Worm (Caenorhabditis elegans) whole organism, L2 larva: Measurements from ENCODE around the gene rpt-1.
A peak's percentile ranks its signal among the peaks of the same experiment; 100 is the strongest.

Experiments used
- F13H6.1 ChIP-seq: sonication (generic microtip); optimal IDR thresholded peaks from 2 replicates; lab custom pipeline; 2016; ENCODE audit warnings: missing genetic modification characterization, missing compliant biosample characterization
- R02D3.7 ChIP-seq: fragments of 150-350 bp; optimal IDR thresholded peaks from 2 replicates; lab custom pipeline; 2014; ENCODE audit warnings: missing biosample characterization, missing genetic modification characterization
- Y55F3AM.14 ChIP-seq: fragments of 200-800 bp; sonication (Bioruptor generic); optimal IDR thresholded peaks from 2 replicates; lab custom pipeline; 2018; ENCODE audit warnings: mild to moderate bottlenecking, missing genetic modification characterization, missing compliant biosample characterization
- alr-1 ChIP-seq: fragments of 150-350 bp; optimal IDR thresholded peaks from 2 replicates; lab custom pipeline; 2014; ENCODE audit warnings: missing biosample characterization, missing genetic modification characterization
- ceh-16 ChIP-seq: fragments of 150-350 bp; optimal IDR thresholded peaks from 2 replicates; lab custom pipeline; 2014; ENCODE audit warnings: missing biosample characterization, missing genetic modification characterization
- crh-2 ChIP-seq: sonication (generic microtip); optimal IDR thresholded peaks from 2 replicates; lab custom pipeline; 2017; ENCODE audit warnings: missing biosample characterization, missing genetic modification characterization
- egl-27 ChIP-seq: sonication (generic microtip); optimal IDR thresholded peaks from 3 replicates; lab custom pipeline; 2017; ENCODE audit warnings: missing biosample characterization, missing genetic modification reagents, missing genetic modification characterization
- elt-1 ChIP-seq: fragments of 150-350 bp; optimal IDR thresholded peaks from 2 replicates; lab custom pipeline; 2014; ENCODE audit warnings: missing biosample characterization, missing genetic modification characterization
- elt-3 ChIP-seq: sonication (generic microtip); optimal IDR thresholded peaks from 2 replicates; lab custom pipeline; 2017; ENCODE audit warnings: missing biosample characterization, missing genetic modification characterization
- fos-1 ChIP-seq: fragments of 150-350 bp; optimal IDR thresholded peaks from 2 replicates; lab custom pipeline; 2014; ENCODE audit warnings: missing biosample characterization, missing genetic modification characterization
- gmeb-1 ChIP-seq: fragments of 150-350 bp; optimal IDR thresholded peaks from 2 replicates; lab custom pipeline; 2014; ENCODE audit warnings: missing biosample characterization, missing genetic modification characterization
- lin-11 ChIP-seq: fragments of 150-350 bp; sonication (generic microtip); optimal IDR thresholded peaks from 2 replicates; lab custom pipeline; 2014; ENCODE audit warnings: missing biosample characterization, missing genetic modification characterization, inconsistent platforms, mixed read lengths
- lin-13 ChIP-seq: fragments of 150-350 bp; optimal IDR thresholded peaks from 2 replicates; lab custom pipeline; 2014; ENCODE audit warnings: missing biosample characterization, missing genetic modification reagents, missing genetic modification characterization
- mab-5 ChIP-seq: fragments of 150-350 bp; optimal IDR thresholded peaks from 2 replicates; lab custom pipeline; 2014; ENCODE audit warnings: missing biosample characterization, missing genetic modification characterization
- mbf-1 ChIP-seq: sonication (generic microtip); optimal IDR thresholded peaks from 2 replicates; lab custom pipeline; 2017; ENCODE audit warnings: missing biosample characterization, missing genetic modification characterization
- mdl-1 ChIP-seq, 2 experiments: fragments of 150-350 bp in 1 of 2; sonication (generic microtip) in 1 of 2; optimal IDR thresholded peaks; 2 replicates each; lab custom pipeline; 2017; ENCODE audit warnings: missing biosample characterization in 2 of 2, missing genetic modification characterization in 2 of 2
- nhr-10 ChIP-seq: sonication (generic microtip); optimal IDR thresholded peaks from 2 replicates; lab custom pipeline; 2017; ENCODE audit warnings: missing biosample characterization, missing genetic modification characterization
- nhr-11 ChIP-seq: fragments of 150-350 bp; optimal IDR thresholded peaks from 2 replicates; lab custom pipeline; 2014; ENCODE audit warnings: missing biosample characterization, missing genetic modification characterization
- nhr-21 ChIP-seq: fragments of 150-350 bp; optimal IDR thresholded peaks from 2 replicates; lab custom pipeline; 2014; ENCODE audit warnings: missing biosample characterization, missing genetic modification characterization
- nhr-23 ChIP-seq: fragments of 150-350 bp; optimal IDR thresholded peaks from 2 replicates; lab custom pipeline; 2014; ENCODE audit warnings: missing biosample characterization, missing genetic modification reagents, missing genetic modification characterization
- nhr-25 ChIP-seq: fragments of 150-350 bp; sonication (generic microtip); optimal IDR thresholded peaks from 3 replicates; lab custom pipeline; 2014; ENCODE audit warnings: missing biosample characterization, missing genetic modification characterization
- peb-1 ChIP-seq: fragments of 150-350 bp; optimal IDR thresholded peaks from 2 replicates; lab custom pipeline; 2014; ENCODE audit warnings: missing biosample characterization, missing genetic modification characterization
- sem-4 ChIP-seq: fragments of 150-350 bp; optimal IDR thresholded peaks from 2 replicates; lab custom pipeline; 2014; ENCODE audit warnings: missing biosample characterization, missing genetic modification reagents, missing genetic modification characterization
- skn-1 ChIP-seq: sonication (generic microtip); optimal IDR thresholded peaks from 2 replicates; lab custom pipeline; 2017; ENCODE audit warnings: missing biosample characterization, missing genetic modification characterization
- sma-9 ChIP-seq, 2 experiments: fragments of 150-350 bp in 1 of 2; sonication (generic microtip) in 1 of 2; optimal IDR thresholded peaks; 2 replicates each; lab custom pipeline; 2014 to 2016; ENCODE audit warnings: missing genetic modification characterization in 2 of 2, mild to moderate bottlenecking in 1 of 2, missing biosample characterization in 1 of 2, missing compliant biosample characterization in 1 of 2, missing genetic modification reagents in 1 of 2, moderate library complexity in 1 of 2
- unc-55 ChIP-seq: fragments of 150-350 bp; sonication (generic microtip); optimal IDR thresholded peaks from 3 replicates; lab custom pipeline; 2014; ENCODE audit warnings: missing biosample characterization, missing genetic modification reagents, missing genetic modification characterization
- unc-62 ChIP-seq: fragments of 150-350 bp; optimal IDR thresholded peaks from 2 replicates; lab custom pipeline; 2014; ENCODE audit warnings: missing biosample characterization, missing genetic modification reagents, missing genetic modification characterization
- zag-1 ChIP-seq: fragments of 150-350 bp; optimal IDR thresholded peaks from 2 replicates; lab custom pipeline; 2014; ENCODE audit warnings: missing biosample characterization, missing genetic modification characterization
- ztf-1 ChIP-seq: fragments of 200-800 bp; sonication (Bioruptor generic); conservative IDR thresholded peaks from 2 replicates; pipeline ENCODE4 v1.3.6; 2022; ENCODE audit warnings: missing genetic modification characterization, missing compliant biosample characterization
- ztf-11 ChIP-seq: sonication (generic microtip); optimal IDR thresholded peaks from 2 replicates; lab custom pipeline; 2017; ENCODE audit warnings: missing biosample characterization, missing genetic modification characterization

The rpt-1 gene

DNA sequence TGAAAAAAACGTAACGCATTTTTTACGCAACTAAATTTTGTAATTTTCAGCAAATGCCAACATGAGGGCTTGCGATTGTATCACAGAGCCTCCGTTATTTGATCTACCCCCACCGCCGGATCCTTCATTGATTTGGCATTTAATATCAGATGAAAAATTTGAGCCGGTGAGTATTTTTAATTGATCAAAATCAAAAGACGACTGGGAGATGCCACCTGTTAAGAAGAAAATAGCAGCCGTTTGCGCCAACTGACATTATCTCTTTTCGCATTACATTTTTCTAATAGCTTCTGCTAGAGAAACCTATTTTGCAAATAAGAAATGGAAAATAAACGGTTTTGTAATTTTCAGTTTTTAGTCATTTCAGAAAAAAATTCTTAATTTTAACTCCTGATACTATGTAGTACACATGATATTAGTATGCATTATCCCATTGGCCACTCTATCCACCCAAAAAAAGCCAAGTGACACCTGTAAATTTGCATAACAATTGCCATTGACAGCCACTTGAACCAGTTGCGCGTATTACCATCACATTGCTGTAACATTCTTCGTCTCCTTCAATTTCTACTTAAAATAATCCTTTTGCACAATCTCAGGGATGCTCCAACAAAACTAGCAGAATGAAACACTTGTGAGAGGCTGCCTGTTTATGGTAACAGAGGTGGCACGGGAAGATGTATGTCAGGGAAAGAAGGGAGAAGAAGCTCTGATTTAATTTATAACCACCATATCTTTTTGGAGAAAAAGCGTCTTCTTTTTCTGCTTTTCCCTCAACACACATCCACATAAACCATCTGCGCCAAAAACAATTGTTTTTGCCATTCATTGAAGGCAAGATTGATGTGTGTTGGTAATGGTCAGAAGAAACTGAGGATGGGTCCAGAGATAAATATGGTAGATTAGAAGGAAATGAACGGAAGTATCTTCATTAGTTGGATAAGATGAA lies 23.6 kb downstream of the rpt-1 start, which contains the start of gene F58H1.5:
TSS of gene F58H1.5 (plus strand) at position 51 of the 949 bp plus-strand sequence.
- TF ChIP-seq mbf-1 (tag; lab: Kevin White, UChicago): no peak
- TF ChIP-seq mab-5 (tag; lab: Kevin White, UChicago): peak; percentile 72

DNA sequence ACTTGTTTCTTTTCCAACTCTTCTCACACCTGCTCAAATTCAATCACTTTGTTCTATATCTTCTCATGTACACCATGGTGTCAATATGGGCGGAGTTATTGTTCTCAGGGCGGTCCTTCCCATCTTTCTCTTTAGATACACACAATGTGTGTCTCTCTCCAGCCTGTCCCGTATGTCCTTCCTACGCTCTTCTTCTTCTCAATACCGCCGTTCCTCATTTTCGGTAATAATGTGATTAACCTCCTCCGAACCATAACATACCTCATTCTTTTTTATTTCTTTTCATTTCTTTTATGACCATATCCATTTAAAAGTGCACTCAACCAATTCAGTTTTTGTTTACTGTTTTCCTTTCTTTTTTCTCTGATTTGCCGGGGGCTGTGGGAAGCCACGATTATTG lies 26.6 kb downstream of the rpt-1 start:
- TF ChIP-seq unc-55 (GFP tag; lab: Kevin White, UChicago): no peak

DNA sequence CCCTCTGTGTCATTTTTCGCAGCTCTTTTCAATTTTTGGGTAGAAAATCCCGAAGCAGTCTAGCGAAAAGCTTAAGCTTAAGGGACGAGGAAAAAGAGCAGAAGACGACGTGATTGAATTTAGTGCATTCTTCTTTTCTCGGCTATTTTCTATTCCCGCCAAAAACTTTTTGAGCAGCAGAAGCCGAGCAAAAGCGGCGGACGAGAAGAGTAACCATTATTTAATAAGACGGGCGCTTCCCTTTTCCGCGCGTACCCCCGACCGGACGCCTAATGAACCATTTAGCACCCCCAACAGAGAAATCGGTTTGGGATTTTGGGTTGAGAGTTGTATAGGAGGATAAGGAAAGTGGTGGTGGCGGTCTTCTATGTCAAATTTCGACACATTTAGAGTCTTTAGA lies 28.6 kb downstream of the rpt-1 start:
- TF ChIP-seq elt-1: no peak
- no peak for TF ChIP-seq mdl-1 (tag; optimal IDR thresholded peaks at IDR 0.05; lab: Kevin White, UChicago)
- TF ChIP-seq egl-27 (tag; lab: Kevin White, UChicago): no peak
- TF ChIP-seq alr-1: no peak
- no peak for TF ChIP-seq ceh-16 (tag; lab: Kevin White, UChicago)
- TF ChIP-seq ztf-11 (tag; lab: Kevin White, UChicago): no peak
- TF ChIP-seq elt-3 (tag; lab: Kevin White, UChicago): no peak
- TF ChIP-seq nhr-10 (tag; lab: Kevin White, UChicago): no peak
- TF ChIP-seq nhr-25 (tag; lab: Kevin White, UChicago): no peak
- TF ChIP-seq gmeb-1 (tag; lab: Kevin White, UChicago): no peak
- TF ChIP-seq nhr-21 (tag; lab: Kevin White, UChicago): no peak
- TF ChIP-seq mbf-1 (tag; lab: Kevin White, UChicago): no peak
- TF ChIP-seq crh-2 (tag; lab: Kevin White, UChicago): no peak
- no peak for TF ChIP-seq unc-62 (GFP tag; lab: Kevin White, UChicago)
- TF ChIP-seq lin-13 (GFP tag; lab: Kevin White, UChicago): no peak
- TF ChIP-seq sem-4 (tag; lab: Kevin White, UChicago): no peak
- no peak for TF ChIP-seq zag-1 (tag; lab: Kevin White, UChicago)
- no peak for TF ChIP-seq F13H6.1
- TF ChIP-seq Y55F3AM.14 (GFP tag; lab: Kevin White, UChicago): no peak
- no peak for TF ChIP-seq skn-1 (tag; lab: Kevin White, UChicago)

DNA sequence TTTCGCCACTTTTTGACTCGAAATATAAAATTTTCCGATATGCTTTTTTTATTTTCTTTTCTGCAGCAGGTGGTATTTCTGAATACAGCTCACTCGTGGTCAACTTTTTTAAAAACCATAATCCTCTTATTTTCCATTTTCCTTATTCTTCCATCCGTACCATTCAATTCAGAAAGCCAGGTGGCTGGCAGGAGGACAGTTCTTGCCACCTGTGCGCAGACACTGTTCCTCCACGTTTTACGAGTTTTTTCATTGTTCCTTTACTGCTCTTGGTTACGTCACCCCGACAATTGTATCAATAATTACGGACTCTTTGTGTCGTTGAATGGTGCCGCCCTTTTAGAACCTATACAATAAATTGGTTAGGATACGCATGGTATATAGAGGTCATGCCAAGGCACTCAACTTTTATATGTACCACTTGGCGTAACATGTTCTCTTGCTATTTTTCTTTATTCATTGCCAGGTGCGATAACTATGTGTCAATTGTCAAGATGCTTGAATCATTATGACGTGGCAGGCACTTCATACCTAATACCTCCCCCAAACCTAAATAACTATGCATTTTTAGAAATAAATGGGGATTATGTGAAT lies 29.2 kb downstream of the rpt-1 start:
- TF ChIP-seq ztf-11 (tag; lab: Kevin White, UChicago) (no peak), sma-9 (GFP tag; optimal IDR thresholded peaks at IDR 0.05; lab: Kevin White, UChicago) (no peak), sma-9 (tag; optimal IDR thresholded peaks at IDR 0.05; lab: Kevin White, UChicago) (no peak), sem-4 (tag; lab: Kevin White, UChicago) (no peak), nhr-10 (tag; lab: Kevin White, UChicago) (no peak), nhr-25 (tag; lab: Kevin White, UChicago) (no peak), nhr-23 (tag; lab: Kevin White, UChicago) (no peak), elt-3 (tag; lab: Kevin White, UChicago) (no peak), lin-11 (tag; lab: Kevin White, UChicago) (no peak), ztf-1 (no peak), peb-1 (tag; lab: Kevin White, UChicago) (no peak), fos-1 (tag; lab: Kevin White, UChicago) (no peak), elt-1 (no peak), lin-13 (GFP tag; lab: Kevin White, UChicago) (no peak), unc-62 (GFP tag; lab: Kevin White, UChicago) (no peak), F13H6.1 (no peak)

DNA sequence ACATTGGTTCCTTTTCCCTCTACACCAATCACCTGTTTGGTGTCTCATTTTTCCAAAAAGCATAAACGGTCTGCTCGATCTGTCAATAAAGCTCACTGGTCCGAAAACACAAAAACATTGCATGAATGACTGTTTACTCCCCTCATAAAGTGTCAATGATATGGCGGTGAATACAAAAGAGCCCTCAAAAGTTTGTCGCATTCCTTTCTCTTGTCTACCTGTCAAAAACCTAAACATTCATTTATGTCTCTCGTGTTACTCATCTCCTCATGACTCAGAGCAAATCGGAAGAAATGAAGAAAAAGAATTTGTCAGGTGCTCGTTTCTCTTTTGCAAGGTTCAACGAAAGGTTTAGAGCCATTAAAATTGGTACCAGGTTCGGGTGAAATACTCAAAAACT lies 31.0 kb downstream of the rpt-1 start:
- TF ChIP-seq crh-2 (tag; lab: Kevin White, UChicago): no peak
- TF ChIP-seq elt-3 (tag; lab: Kevin White, UChicago): no peak
- TF ChIP-seq nhr-11 (tag; lab: Kevin White, UChicago): no peak
- no peak for TF ChIP-seq zag-1 (tag; lab: Kevin White, UChicago)
- TF ChIP-seq R02D3.7 (tag; lab: Kevin White, UChicago): no peak
